Worm (Caenorhabditis elegans) whole organism, L3 larva: ENCODE data around the gene lmd-4.

Experiments used
- aly-2 ChIP-seq: fragments of 150-350 bp; optimal IDR thresholded peaks from 2 replicates; lab custom pipeline; 2014; ENCODE audit warnings: missing biosample characterization, missing genetic modification characterization
- ceh-28 ChIP-seq: fragments of 150-350 bp; optimal IDR thresholded peaks from 2 replicates; lab custom pipeline; 2014; ENCODE audit warnings: missing biosample characterization, missing genetic modification reagents, missing genetic modification characterization
- ceh-9 ChIP-seq: sonication (generic microtip); optimal IDR thresholded peaks from 2 replicates; lab custom pipeline; 2018; ENCODE audit warnings: missing biosample characterization, missing genetic modification characterization
- egl-27 ChIP-seq: sonication (generic microtip); optimal IDR thresholded peaks from 4 replicates; lab custom pipeline; 2017; ENCODE audit warnings: missing biosample characterization, missing genetic modification reagents, missing genetic modification characterization
- fkh-10 ChIP-seq: sonication (generic microtip); optimal IDR thresholded peaks from 2 replicates; lab custom pipeline; 2017; ENCODE audit warnings: missing biosample characterization, missing genetic modification reagents, missing genetic modification characterization
- lin-39 ChIP-seq: fragments of 150-350 bp; optimal IDR thresholded peaks from 2 replicates; lab custom pipeline; 2018; ENCODE audit warnings: missing biosample characterization, missing genetic modification reagents, missing genetic modification characterization
- nhr-11 ChIP-seq: fragments of 150-350 bp; optimal IDR thresholded peaks from 2 replicates; lab custom pipeline; 2014; ENCODE audit warnings: missing biosample characterization, missing genetic modification characterization
- nhr-237 ChIP-seq: fragments of 150-350 bp; optimal IDR thresholded peaks from 2 replicates; lab custom pipeline; 2014; ENCODE audit warnings: missing biosample characterization, missing genetic modification characterization
- nhr-77 ChIP-seq: fragments of 150-350 bp; optimal IDR thresholded peaks from 2 replicates; lab custom pipeline; 2014; ENCODE audit warnings: missing biosample characterization, missing genetic modification characterization
- skn-1 ChIP-seq: fragments of 150-350 bp; optimal IDR thresholded peaks from 2 replicates; lab custom pipeline; 2014; ENCODE audit warnings: missing biosample characterization, missing genetic modification characterization
- snpc-4 ChIP-seq: fragments of 150-350 bp; optimal IDR thresholded peaks from 2 replicates; lab custom pipeline; 2014; ENCODE audit warnings: missing biosample characterization, missing genetic modification characterization
- unc-39 ChIP-seq: sonication (generic microtip); optimal IDR thresholded peaks from 4 replicates; lab custom pipeline; 2017; ENCODE audit warnings: missing biosample characterization, missing genetic modification characterization
- unc-62 ChIP-seq: fragments of 150-350 bp; sonication (generic microtip); optimal IDR thresholded peaks from 4 replicates; lab custom pipeline; 2014; ENCODE audit warnings: missing biosample characterization, missing genetic modification reagents, missing genetic modification characterization

- TF ChIP-seq fkh-10 (GFP tag; lab: Kevin White, UChicago) (no peak), nhr-77 (tag; lab: Kevin White, UChicago) (no peak), nhr-237 (no peak), ceh-28 (tag; lab: Kevin White, UChicago) (no peak), skn-1 (tag; lab: Kevin White, UChicago) (no peak), egl-27 (no peak), aly-2 (no peak), snpc-4 (tag; lab: Kevin White, UChicago) (no peak), lin-39 (tag; lab: Kevin White, UChicago) (no peak), unc-39 (tag; lab: Kevin White, UChicago) (no peak), nhr-11 (tag; lab: Kevin White, UChicago) (no peak), unc-62 (no peak), ceh-9 (tag; lab: Kevin White, UChicago) (no peak)
Observed at ce11 chrV:7266021-7266420, 54.8 kb downstream of the lmd-4 start, which contains the start of gene C13A2.7.
